Worm (Caenorhabditis elegans) whole organism, early embryonic: Measurements from ENCODE around the gene ost-1.

ENCODE experiments used
- aly-1 ChIP-seq: sonication (generic microtip); optimal IDR thresholded peaks from 2 replicates; lab custom pipeline; 2016; ENCODE audit warnings: missing genetic modification characterization, missing compliant biosample characterization
- ama-1 ChIP-seq: fragments of 150-350 bp; optimal IDR thresholded peaks from 2 replicates; lab custom pipeline; 2014
- tbx-11 ChIP-seq: fragments of 200-800 bp; sonication (Bioruptor generic); IDR thresholded peaks from 2 replicates; pipeline ENCODE4 v1.3.6; 2022; ENCODE audit warnings: missing genetic modification characterization, missing compliant biosample characterization
- tra-4 ChIP-seq: sonication (generic microtip); optimal IDR thresholded peaks from 2 replicates; lab custom pipeline; 2017; ENCODE audit warnings: missing genetic modification characterization, missing compliant biosample characterization

- no peak for TF ChIP-seq tbx-11
- TF ChIP-seq ama-1 (lab: Kevin White, UChicago), result no peak
- no peak for TF ChIP-seq tra-4
- TF ChIP-seq aly-1 (tag; lab: Kevin White, UChicago), result no peak
Observed at ce11 chrIV:1123357-1123756, 16.2 kb downstream of the ost-1 start.
